Worm (Caenorhabditis elegans): ENCODE measurements around the gene F18H3.1.

Gene F18H3.1

ce11 chrX:13518861-13519713, at the start of gene F18H3.1, which contains the start of gene cdk-4:
F18H3.1 (plus strand) TSS chrX:13519663.
cdk-4 (minus strand) TSS chrX:13518911.
- no peak for TF ChIP-seq sup-37 (GFP tag; optimal IDR thresholded peaks at IDR 0.05)
- TF ChIP-seq ceh-90 (tag; optimal IDR thresholded peaks at IDR 0.05) = no peak
- TF ChIP-seq snu-23 (GFP tag; optimal IDR thresholded peaks at IDR 0.05) = peak; percentile 45
- peak; percentile 10 for TF ChIP-seq blmp-1 (tag; optimal IDR thresholded peaks at IDR 0.05)
- peak in 1 of 2 experiments; percentile 41 for TF ChIP-seq ztf-11 (tag; optimal IDR thresholded peaks at IDR 0.05)
- no peak for TF ChIP-seq nhr-19 (GFP tag; conservative IDR thresholded peaks at IDR 0.05)
- TF ChIP-seq snpc-4 (tag; optimal IDR thresholded peaks at IDR 0.05) = peak; percentile 14
- TF ChIP-seq ama-1 (optimal IDR thresholded peaks at IDR 0.05) = no peak
- peak; percentile 21 for TF ChIP-seq C16A3.4 (tag; optimal IDR thresholded peaks at IDR 0.05)
- peak; percentile 5 for TF ChIP-seq unc-86 (tag; optimal IDR thresholded peaks at IDR 0.05)
- no peak for TF ChIP-seq sox-4 (tag; optimal IDR thresholded peaks at IDR 0.05)
- no peak for TF ChIP-seq aly-2 (tag; optimal IDR thresholded peaks at IDR 0.05)
- TF ChIP-seq dsc-1 (tag; optimal IDR thresholded peaks at IDR 0.05) = peak; percentile 17
- TF ChIP-seq zip-4 (GFP tag; optimal IDR thresholded peaks at IDR 0.05) = no peak
- no peak for TF ChIP-seq nhr-237 (tag; optimal IDR thresholded peaks at IDR 0.05)
- TF ChIP-seq hlh-4 (tag; optimal IDR thresholded peaks at IDR 0.05) = no peak
- TF ChIP-seq elt-3 (tag; optimal IDR thresholded peaks at IDR 0.05) = no peak
- TF ChIP-seq nhr-84 (tag; optimal IDR thresholded peaks at IDR 0.05) = no peak
- TF ChIP-seq ceh-88 (GFP tag; IDR thresholded peaks at IDR 0.05) = no peak
- no peak for TF ChIP-seq fkh-4 (tag; optimal IDR thresholded peaks at IDR 0.05; ENCODE audit: borderline replicate concordance)
- TF ChIP-seq ets-5 (GFP tag; IDR thresholded peaks at IDR 0.05) = no peak
- no peak for TF ChIP-seq F16B12.6 (tag; optimal IDR thresholded peaks at IDR 0.05)
- no peak for TF ChIP-seq nhr-12 (tag; optimal IDR thresholded peaks at IDR 0.05)
- TF ChIP-seq fkh-10 (GFP tag; optimal IDR thresholded peaks at IDR 0.05) = no peak
- peak; percentile 39; the same call in 1 of the 2 replicates for TF ChIP-seq grh-1 (GFP tag; IDR thresholded peaks at IDR 0.05)
- TF ChIP-seq fos-1 (tag; optimal IDR thresholded peaks at IDR 0.05) = no peak
- TF ChIP-seq lir-3 (tag; optimal IDR thresholded peaks at IDR 0.05; ENCODE audit: poor library complexity) = no peak
- TF ChIP-seq fkh-8 (tag; optimal IDR thresholded peaks at IDR 0.05) = peak; percentile 34
- peak; percentile 86 for TF ChIP-seq lin-14 (GFP tag; optimal IDR thresholded peaks at IDR 0.05)
- TF ChIP-seq lin-39 (tag; optimal IDR thresholded peaks at IDR 0.05) = no peak
- no peak for TF ChIP-seq egl-13 (tag; optimal IDR thresholded peaks at IDR 0.05)
- TF ChIP-seq nhr-90 (tag; optimal IDR thresholded peaks at IDR 0.05; ENCODE audit: poor library complexity) = peak; percentile 9
- TF ChIP-seq skn-1 (tag; optimal IDR thresholded peaks at IDR 0.05) = peak; percentile 51
- peak; percentile 26 for TF ChIP-seq nhr-20 (tag; optimal IDR thresholded peaks at IDR 0.05)
- peak; percentile 31 for TF ChIP-seq xbp-1 (tag; optimal IDR thresholded peaks at IDR 0.05)
- TF ChIP-seq irx-1 (tag; optimal IDR thresholded peaks at IDR 0.05) = no peak
- no peak for TF ChIP-seq pqm-1 (tag; optimal IDR thresholded peaks at IDR 0.05)
- TF ChIP-seq lin-35 (GFP tag; optimal IDR thresholded peaks at IDR 0.05) = peak; percentile 23 to 33
- no peak for TF ChIP-seq aha-1 (tag; optimal IDR thresholded peaks at IDR 0.05)
- peak in 1 of 2 experiments; percentile 61 for TF ChIP-seq lsy-2 (tag; optimal IDR thresholded peaks at IDR 0.05)
- no peak for TF ChIP-seq ztf-4 (tag; optimal IDR thresholded peaks at IDR 0.05)
- no peak for TF ChIP-seq ceh-63 (GFP tag; optimal IDR thresholded peaks at IDR 0.05)
- peak in 1 of 3 experiments; percentile 9 for TF ChIP-seq dpl-1 (GFP tag; optimal IDR thresholded peaks at IDR 0.05)
- TF ChIP-seq nhr-76 (tag; optimal IDR thresholded peaks at IDR 0.05) = no peak
- TF ChIP-seq nhr-77 (tag; optimal IDR thresholded peaks at IDR 0.05) = peak; percentile 11
- peak; percentile 38 for TF ChIP-seq jun-1 (tag; optimal IDR thresholded peaks at IDR 0.05)
- no peak for TF ChIP-seq nhr-11 (tag; optimal IDR thresholded peaks at IDR 0.05)
- no peak for TF ChIP-seq C04F5.9 (tag; optimal IDR thresholded peaks at IDR 0.05)
- peak; percentile 2; the same call in 1 of the 2 replicates for TF ChIP-seq isw-1 (GFP tag; IDR thresholded peaks at IDR 0.05)
- TF ChIP-seq mab-9 (GFP tag; IDR thresholded peaks at IDR 0.05) = 0 out of 2 replicates have a peak, but pooled peaks have one; percentile 11
- TF ChIP-seq pag-3 (tag; optimal IDR thresholded peaks at IDR 0.05; ENCODE audit: borderline replicate concordance, insufficient read depth) = no peak
- TF ChIP-seq vab-15 (tag; optimal IDR thresholded peaks at IDR 0.05) = no peak
